Fruit fly (Drosophila melanogaster): ENCODE measurements around the gene CG12983.

CG12983 gene

DNA sequence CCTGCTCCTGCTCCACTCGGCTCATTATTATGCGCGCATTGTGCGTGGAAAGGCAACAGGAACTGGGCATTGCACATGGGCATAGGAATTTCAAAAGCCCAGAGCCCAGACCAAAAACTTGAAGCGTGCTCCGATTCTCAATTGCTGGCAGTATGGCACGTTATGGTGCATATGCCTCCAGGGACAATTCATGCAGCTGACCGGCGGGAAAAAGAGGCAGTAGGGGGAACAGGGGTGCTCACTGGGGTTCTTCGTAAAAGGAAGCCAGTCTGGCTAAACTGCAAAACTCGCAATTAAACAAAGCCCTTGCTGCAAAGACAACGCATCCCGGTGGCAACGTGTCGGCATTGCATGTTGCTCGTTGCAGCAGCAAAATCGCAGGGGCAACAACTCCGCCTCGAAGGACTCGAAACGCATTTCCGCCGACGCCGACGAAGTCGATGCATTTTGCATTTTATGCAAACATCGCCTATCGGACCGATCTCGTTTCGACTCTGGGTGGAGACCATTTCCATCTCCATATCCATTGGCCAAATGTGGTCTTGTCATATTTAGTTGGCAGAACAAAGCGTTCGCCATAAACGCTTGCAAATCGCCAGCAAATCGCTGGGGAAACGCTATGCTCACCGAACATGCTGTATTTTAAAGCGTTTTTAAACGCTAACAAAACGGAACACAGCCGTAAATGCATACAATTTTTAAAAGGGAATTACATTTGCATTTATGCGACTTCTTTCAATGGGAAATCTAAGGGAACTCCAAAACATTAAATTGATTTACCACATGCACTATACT lies 18.0 kb upstream of the CG12983 start:
- TF ChIP-seq noc (tag; optimal IDR thresholded peaks at IDR 0.05): no peak

DNA sequence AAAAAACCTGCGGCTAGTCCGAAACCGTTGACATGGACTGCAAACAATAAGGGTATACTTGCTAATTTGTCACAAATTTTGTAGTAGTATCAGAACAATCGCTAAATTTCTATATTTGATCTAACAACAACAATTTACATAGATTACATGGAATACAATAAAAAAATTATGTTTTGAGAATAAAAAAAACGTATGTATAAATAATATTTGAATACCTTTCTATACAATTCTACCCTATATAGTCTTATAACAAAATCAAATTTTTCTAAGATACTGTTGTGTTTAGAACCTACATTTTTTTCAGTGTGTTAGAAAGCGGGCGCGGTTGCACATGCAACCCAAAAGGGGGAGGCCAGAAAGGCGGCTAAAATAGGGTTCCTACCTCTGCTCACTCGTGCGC lies 16.7 kb upstream of the CG12983 start:
- TF ChIP-seq noc (tag; optimal IDR thresholded peaks at IDR 0.05): no peak

DNA sequence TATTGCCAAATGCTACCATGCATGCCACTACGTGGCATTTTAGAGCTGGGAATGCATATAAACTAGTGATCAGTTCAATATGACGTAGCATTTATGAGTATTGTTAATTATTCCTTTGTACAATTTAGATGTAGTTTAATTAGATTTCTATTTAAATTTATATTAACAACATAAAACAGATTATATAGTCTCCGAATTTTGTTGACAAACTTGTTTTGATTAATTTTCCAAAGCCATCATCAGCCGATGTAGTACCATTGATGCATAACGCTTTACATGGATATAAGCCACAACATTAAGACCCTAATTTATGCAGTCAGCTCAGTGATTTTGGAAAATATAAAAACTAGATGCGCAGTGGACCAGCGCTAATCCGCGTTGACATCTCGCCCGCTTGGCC lies 16.0 kb upstream of the CG12983 start:
- no peak for TF ChIP-seq noc (tag; optimal IDR thresholded peaks at IDR 0.05)

DNA sequence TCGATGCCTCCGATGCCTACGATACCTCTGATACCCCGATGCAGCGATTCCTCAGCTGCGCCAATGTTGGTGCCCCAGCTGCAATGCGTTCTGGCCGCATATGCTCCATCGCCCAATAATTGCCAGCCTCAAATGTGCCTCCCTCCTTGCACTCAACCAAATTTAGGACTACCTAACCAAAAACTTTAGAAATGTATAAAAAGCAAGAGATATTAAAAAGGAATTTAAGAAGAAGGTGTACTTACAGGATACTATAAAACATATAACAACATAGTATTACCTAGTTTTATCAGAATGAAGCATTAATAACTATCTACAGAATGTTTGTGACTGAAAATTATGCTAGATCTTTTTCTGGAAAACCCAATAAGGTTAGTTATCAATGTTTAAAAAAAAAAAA lies 15.2 kb upstream of the CG12983 start:
- no peak for TF ChIP-seq noc (tag; optimal IDR thresholded peaks at IDR 0.05)

DNA sequence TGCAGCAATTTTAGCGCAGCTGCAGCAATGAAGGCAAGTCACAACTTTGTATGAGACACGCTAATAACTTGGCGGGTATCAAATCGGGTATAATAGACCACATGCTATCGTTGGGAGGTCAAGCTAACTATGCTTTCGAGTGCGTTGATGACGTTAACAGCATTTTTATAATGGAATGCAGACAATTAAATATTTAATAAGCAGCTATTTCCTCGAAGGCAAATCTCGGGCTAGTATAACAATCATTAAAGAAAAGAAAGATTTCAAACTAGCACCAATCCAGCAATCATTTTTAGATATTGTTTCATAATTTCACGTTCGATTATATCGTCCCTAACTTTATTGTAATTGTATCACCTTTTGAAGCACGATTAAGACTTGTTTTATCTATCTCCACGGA lies 13.9 kb upstream of the CG12983 start:
- TF ChIP-seq noc (tag; optimal IDR thresholded peaks at IDR 0.05): no peak

DNA sequence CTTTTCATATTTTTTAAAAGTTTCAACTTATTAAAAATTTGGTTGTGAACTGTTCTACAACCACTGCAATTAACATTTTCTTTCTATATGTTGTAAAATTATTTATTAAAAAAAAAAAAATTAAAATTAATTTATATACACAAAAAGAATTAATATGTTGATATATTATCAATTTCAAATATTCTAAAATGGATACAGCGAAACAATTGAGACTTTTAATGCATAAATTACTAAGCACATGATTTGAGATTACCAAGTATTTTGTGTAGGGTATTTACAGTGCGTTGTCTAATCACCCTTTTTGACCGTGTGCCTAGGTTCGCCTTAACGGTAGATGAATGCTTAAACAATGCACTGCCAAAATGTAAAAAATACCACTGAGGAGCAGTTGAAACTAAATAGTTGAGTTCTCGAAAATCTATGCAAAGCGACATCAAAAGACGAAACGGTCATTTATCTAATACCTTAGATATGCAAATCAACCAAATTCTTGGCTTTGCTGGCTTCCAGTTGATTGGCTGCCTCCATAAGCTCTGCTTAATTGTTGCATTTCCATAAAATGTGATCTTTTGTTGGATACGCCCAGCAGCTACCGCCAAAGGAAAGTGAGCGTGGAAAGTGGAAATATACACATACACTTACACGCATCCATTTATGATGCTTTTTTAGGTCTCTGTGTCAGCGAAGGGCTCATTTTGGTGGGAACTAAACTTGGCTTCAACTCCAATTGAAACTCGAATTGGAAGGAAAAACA lies 10.6 kb upstream of the CG12983 start:
- TF ChIP-seq noc (tag; optimal IDR thresholded peaks at IDR 0.05): no peak

DNA sequence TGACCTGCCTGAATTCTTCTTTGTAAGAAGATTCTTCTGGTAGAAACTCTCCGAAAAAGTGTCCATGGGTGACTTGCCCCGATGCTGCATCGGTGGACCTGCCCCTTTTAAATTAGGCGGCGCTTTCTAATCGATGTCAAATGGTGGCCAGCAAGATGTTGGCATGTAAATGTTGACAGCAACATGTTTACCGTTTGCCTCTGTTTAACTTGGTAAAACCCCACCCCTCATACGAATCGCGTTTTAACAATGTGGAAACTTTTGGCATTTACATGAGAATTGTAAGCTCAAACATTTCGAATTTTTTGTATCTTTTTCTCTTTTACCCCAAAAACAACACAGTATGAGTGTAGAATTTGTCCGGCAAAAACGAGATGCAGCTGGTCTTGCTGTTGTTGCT lies 9.8 kb upstream of the CG12983 start:
- TF ChIP-seq noc (tag; optimal IDR thresholded peaks at IDR 0.05): no peak

DNA sequence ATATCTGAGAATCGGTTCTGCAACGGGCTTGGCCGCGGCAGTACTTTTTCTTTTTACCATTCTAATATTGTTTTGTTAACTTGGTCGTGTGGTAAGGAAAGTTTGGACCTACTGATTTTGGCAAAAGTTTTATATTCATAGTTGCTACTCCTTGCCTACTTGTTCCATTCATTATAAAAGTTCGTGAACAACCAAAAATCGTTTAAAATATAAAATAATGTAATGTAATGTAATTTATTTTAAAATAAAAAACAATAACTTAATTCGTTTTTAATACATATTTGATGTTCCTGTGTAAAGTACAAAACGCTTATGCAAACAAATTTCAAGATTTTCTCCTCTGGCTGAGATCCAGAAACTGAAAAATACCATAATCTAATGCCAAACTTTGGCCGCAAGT lies 8.0 kb upstream of the CG12983 start, which contains the start of gene CG33286:
CG33286 (minus strand) TSS at position 101 of the 400 bp plus-strand sequence.
- TF ChIP-seq noc (tag; optimal IDR thresholded peaks at IDR 0.05): no peak

DNA sequence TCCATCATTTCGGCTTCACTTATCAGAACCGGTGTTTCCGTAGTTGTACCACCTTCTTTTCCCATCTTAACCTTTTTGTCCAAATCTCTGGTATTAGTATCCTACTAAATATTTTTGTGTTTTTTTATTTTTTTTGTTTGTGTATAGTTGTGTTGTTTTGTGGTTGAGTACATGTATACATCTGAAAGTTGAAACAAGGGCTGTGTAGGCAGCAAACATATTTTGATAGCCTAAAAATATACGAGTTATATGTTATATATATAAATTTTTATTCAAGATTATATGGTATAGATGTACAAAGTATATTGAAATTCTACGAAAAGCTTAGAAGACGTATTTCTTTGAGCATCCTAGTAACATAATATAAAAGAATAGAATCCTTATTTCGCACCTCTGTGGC lies 4.0 kb upstream of the CG12983 start, which contains the start of gene CG33287:
CG33287 (minus strand) TSS at position 101 of the 400 bp plus-strand sequence.
- no peak for TF ChIP-seq noc (tag; optimal IDR thresholded peaks at IDR 0.05)

DNA sequence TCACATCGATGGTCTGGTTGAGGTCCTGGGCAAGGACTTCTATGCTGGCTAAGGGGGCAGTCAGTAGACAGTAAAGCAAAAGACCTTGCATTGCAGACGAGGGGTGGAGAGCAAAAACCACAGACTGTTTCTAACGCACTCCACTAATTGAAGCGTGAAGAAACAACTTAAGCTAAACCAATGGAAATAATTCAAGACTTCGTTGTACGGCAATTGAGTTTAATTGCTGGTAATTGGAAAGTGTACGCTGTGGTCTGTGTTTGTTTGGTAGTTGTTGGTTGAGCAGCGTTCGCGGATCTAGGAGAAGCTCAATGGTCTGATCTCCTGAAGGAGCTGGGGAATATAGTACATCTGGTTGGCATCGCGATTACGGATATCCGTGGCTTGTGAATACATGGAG lies 4.1 kb downstream of the CG12983 start, which contains the start of gene CG10587:
CG10587 (minus strand) TSS at position 101 of the 400 bp plus-strand sequence.
- TF ChIP-seq noc (tag; optimal IDR thresholded peaks at IDR 0.05): no peak

DNA sequence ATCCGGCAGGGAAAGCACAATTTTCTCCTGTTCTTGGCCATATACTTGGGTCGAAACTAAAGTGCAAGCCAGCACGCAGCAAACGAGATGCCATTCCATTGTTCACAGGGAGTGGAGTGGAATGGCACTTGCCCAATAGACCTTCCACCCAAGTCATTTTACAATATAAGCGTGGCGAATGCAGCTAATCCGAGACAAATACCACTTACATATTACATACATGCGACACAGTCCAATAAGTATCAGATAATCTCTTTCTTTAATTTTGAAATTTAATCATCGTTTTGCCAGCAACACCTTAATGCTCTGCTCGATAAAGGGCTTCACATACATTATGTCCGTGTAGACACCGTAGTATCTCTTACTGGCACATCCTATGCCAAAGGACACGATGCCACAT lies 5.3 kb downstream of the CG12983 start, which contains the start of gene CG11037:
CG11037 (minus strand) TSS at position 101 of the 400 bp plus-strand sequence.
- no peak for TF ChIP-seq noc (tag; optimal IDR thresholded peaks at IDR 0.05)

DNA sequence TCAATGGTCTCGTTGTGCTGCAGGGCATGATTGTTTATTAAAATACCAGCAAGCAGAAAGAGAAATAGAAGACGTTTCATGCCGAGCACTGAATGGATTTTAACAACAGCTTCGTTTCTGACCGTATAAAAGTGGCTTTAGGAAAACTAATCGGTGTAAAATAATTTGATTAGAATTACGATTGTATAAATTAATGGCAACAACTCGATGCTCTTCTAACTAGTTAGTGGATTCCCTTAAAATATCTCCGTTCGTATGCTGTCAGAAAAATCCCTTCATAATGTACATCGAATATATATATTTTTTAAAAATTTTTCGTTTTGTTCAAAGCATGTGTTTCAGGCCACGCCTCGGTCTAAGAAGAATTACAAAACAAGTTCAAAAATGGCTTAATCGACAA lies 9.9 kb downstream of the CG12983 start, which contains the start of the genes Sems and CG10588:
Sems (minus strand) TSS at position 101 of the 400 bp plus-strand sequence.
CG10588 (plus strand) TSS at position 285 of the 400 bp plus-strand sequence.
- TF ChIP-seq noc (tag; optimal IDR thresholded peaks at IDR 0.05): no peak

DNA sequence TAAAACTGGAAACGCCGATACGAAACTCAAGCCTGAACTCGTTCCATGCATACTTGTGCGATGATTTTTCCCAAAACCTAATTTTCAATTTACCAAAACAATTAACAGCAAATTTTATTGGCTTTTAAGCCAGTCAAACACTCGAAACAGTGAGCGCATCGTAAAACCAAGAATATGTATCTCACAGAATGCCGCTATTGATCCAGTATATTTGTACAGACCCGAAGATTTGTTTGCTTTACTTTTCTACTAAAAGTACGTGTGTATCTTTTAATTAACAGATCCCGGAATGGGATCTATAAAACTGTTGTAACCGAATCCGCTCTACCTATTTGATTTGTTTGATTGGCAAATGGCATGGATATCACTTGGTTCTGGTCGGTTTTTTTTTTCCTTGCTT lies 12.4 kb downstream of the CG12983 start:
- no peak for TF ChIP-seq noc (tag; optimal IDR thresholded peaks at IDR 0.05)

DNA sequence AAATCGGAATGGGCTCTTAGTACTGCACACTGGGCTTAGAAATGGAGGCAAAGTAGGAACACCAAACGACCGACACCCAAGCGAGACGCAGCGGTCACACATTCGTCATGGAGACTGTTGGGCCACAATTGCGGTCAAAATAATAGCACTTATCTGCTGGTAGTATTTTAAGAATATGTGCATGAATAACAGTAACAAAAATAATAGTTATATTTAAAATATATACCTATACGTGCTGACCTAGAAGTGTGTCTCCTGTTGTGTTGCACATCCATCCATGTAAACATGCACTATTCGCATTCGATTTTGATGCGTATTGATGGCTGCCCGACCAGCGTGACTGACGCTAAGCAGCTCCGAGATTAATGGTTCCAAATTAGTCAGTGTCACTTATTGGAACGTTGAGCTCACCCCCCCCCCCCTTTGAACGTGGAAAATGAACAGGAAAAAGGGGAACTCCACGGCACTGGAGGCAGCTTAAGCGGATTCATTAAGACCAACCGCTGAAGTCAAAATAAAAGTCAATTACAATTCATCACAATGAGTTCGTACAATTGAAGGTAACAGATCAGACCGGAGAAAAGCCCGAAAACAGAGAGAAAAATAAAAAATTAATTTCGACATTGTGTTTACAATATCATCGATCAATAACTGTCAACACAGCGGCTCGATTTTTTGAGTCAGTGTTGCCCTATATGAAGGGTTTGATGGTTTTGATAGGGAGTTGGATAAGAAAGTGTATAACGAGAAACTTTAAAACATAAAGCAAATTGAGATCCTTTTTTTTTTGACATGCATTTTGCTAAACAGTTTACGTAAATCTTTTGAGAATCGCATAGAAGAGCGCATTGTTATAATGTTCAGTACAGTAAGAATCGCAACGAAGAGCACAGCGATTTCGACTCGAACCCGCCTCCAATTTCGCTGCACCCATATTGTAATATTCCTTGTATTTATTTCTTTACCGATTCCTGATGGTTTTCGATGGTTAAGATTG lies 13.6 kb downstream of the CG12983 start:
- TF ChIP-seq noc (tag; optimal IDR thresholded peaks at IDR 0.05): no peak

DNA sequence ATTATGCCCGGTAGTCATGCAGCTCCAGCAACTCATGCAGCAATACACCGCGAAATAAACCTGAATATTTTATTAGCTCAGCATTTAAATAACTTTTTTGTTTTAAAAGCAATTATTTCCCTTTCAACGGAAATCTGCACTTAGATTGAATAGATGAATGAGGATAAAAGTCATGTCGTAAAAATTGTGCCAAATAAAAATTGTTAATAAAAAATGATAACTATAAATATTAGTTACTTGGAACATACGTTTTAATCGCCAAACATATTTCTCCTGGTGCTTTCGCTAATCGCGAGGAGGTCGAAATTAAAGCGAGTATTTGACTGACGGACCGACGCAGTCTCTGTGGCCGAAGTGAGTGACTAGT lies 14.5 kb downstream of the CG12983 start:
- TF ChIP-seq noc (tag; optimal IDR thresholded peaks at IDR 0.05): no peak
